Fruit fly (Drosophila melanogaster): ENCODE results near the gene puc.
A peak's percentile ranks its signal among the peaks of the same experiment; 100 is the strongest.

The puc gene

DNA sequence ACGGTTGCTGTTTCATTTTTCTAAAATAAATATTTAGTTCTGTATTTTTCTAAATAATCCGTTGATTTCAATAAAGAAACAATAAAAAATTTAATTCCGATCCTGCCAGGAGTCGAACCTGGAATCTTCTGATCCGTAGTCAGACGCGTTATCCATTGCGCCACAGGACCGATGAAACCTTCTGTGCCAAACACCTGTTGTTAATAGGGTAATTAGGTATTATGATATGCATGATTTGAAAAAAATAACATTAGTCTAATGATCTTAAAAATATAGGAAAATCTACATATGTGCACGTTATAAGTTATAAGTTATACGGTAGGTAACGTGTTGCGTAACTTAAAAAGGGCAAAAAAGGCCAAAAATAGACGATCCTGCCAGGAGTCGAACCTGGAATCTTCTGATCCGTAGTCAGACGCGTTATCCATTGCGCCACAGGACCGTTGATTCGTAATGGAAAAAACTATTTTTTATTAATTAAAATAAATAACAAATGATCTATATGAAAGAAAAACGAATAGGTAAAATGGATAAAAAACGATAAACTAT, 34.8 kb downstream of the puc start:
- TF ChIP-seq CG4496 (GFP tag; IDR thresholded peaks at IDR 0.05) (no peak), gl (tag; optimal IDR thresholded peaks at IDR 0.05) (no peak), CG10348 (GFP tag; IDR thresholded peaks at IDR 0.05) (no peak), Pif1A (GFP tag; optimal IDR thresholded peaks at IDR 0.05) (no peak), CG15710 (tag; optimal IDR thresholded peaks at IDR 0.05) (no peak), CG9948 (tag; optimal IDR thresholded peaks at IDR 0.05) (no peak), D1 (tag; optimal IDR thresholded peaks at IDR 0.05) (no peak), CG13204 (GFP tag; optimal IDR thresholded peaks at IDR 0.05) (no peak), CG32121 (GFP tag; IDR thresholded peaks at IDR 0.05) (no peak)

- TF ChIP-seq CG10348 (GFP tag; IDR thresholded peaks at IDR 0.05) (no peak), CG9948 (tag; optimal IDR thresholded peaks at IDR 0.05) (no peak), CG4496 (GFP tag; IDR thresholded peaks at IDR 0.05) (no peak), CG14655 (GFP tag; optimal IDR thresholded peaks at IDR 0.05) (no peak), CG13204 (GFP tag; optimal IDR thresholded peaks at IDR 0.05) (no peak), Pif1A (GFP tag; optimal IDR thresholded peaks at IDR 0.05) (no peak), CG8301 (tag; optimal IDR thresholded peaks at IDR 0.05) (no peak), Pif1B (GFP tag; optimal IDR thresholded peaks at IDR 0.05) (no peak), CG17806 (tag; optimal IDR thresholded peaks at IDR 0.05) (no peak), rn (GFP tag; IDR thresholded peaks at IDR 0.05) (no peak), EcR (GFP tag; optimal IDR thresholded peaks at IDR 0.05) (no peak)
These were observed 35.7 kb downstream of the puc start for dm6 chr3R:8140628-8141372.

- TF ChIP-seq CG14655 (GFP tag; optimal IDR thresholded peaks at IDR 0.05) (peak; percentile 53), rn (GFP tag; IDR thresholded peaks at IDR 0.05) (no peak), Ets98B (GFP tag; IDR thresholded peaks at IDR 0.05) (no peak), CG12605 (GFP tag; IDR thresholded peaks at IDR 0.05) (0 out of 2 replicates have a peak, but pooled peaks have one; percentile 27), gl (tag; optimal IDR thresholded peaks at IDR 0.05) (no peak), CG9948 (tag; optimal IDR thresholded peaks at IDR 0.05) (peak; percentile 47), fd96Ca (GFP tag; IDR thresholded peaks at IDR 0.05) (no peak), CG15710 (tag; optimal IDR thresholded peaks at IDR 0.05) (peak; percentile 3), CG10348 (GFP tag; IDR thresholded peaks at IDR 0.05) (no peak), CG34367 (tag; optimal IDR thresholded peaks at IDR 0.05) (peak; percentile 3), D1 (tag; optimal IDR thresholded peaks at IDR 0.05) (no peak), CG17806 (tag; optimal IDR thresholded peaks at IDR 0.05) (peak; percentile 46), Pif1B (GFP tag; optimal IDR thresholded peaks at IDR 0.05) (no peak), CG13204 (GFP tag; optimal IDR thresholded peaks at IDR 0.05) (no peak), CG8159 (tag; optimal IDR thresholded peaks at IDR 0.05) (no peak), Snoo (tag; optimal IDR thresholded peaks at IDR 0.05) (peak; percentile 36), CG4496 (GFP tag; IDR thresholded peaks at IDR 0.05) (0 out of 3 replicates have a peak, but pooled peaks have one; percentile 32), CG8301 (tag; optimal IDR thresholded peaks at IDR 0.05) (peak; percentile 46)
These were observed 37.0 kb downstream of the puc start for dm6 chr3R:8142113-8142512.

DNA sequence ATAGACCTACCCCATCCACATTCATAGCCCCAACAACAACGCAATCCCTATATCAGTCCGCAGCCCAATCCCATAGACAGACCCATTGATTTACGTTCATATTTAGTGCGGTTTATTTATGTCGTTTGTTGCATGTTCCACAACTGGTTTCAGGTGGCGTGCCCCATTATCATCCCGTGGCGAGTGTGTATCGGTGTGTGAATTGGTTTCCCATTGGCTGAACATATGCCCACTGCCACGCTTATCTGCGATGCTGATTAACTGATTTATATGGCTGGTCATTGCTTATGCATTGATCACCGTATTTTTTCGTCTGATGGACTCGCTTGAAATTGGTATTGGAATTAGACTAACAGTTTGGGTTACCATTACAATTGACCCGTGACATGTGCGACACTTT, 40.6 kb downstream of the puc start:
- TF ChIP-seq Ets98B (GFP tag; IDR thresholded peaks at IDR 0.05) (no peak), CG10348 (GFP tag; IDR thresholded peaks at IDR 0.05) (no peak), CG8159 (tag; optimal IDR thresholded peaks at IDR 0.05) (no peak), CG13204 (GFP tag; optimal IDR thresholded peaks at IDR 0.05) (no peak), CG17806 (tag; optimal IDR thresholded peaks at IDR 0.05) (no peak), CG4496 (GFP tag; IDR thresholded peaks at IDR 0.05) (no peak), CG8301 (tag; optimal IDR thresholded peaks at IDR 0.05) (no peak), Snoo (tag; optimal IDR thresholded peaks at IDR 0.05) (no peak), D1 (tag; optimal IDR thresholded peaks at IDR 0.05) (no peak), CG15710 (tag; optimal IDR thresholded peaks at IDR 0.05) (no peak), gl (tag; optimal IDR thresholded peaks at IDR 0.05) (no peak), CG12605 (GFP tag; IDR thresholded peaks at IDR 0.05) (no peak), Pif1B (GFP tag; optimal IDR thresholded peaks at IDR 0.05) (no peak), rn (GFP tag; IDR thresholded peaks at IDR 0.05) (no peak), Pif1A (GFP tag; optimal IDR thresholded peaks at IDR 0.05) (no peak)

DNA sequence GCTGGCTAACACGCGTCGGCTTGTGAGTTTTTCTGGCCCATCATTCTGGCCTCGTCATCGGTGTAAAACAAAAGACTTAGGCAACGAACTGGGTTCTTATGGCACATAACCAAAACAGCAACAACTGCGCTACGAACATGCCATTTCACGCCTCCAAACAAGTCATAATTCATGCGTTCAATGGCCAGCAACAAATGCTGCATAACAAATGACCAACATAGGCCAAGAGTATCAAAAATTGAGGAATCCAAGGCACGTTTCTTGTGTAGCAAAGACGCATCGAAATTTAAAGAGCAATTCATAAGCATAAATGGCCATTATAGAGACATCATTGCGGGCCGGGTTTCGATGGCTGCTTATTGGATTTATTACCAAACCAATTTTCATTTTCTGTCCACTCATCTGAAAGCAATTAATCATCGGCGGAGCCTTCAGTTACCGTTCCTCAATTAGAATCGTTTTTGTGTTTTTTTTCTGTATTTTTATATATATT, 41.8 kb downstream of the puc start:
- TF ChIP-seq D1 (tag; optimal IDR thresholded peaks at IDR 0.05) (no peak), EcR (GFP tag; optimal IDR thresholded peaks at IDR 0.05) (no peak)

DNA sequence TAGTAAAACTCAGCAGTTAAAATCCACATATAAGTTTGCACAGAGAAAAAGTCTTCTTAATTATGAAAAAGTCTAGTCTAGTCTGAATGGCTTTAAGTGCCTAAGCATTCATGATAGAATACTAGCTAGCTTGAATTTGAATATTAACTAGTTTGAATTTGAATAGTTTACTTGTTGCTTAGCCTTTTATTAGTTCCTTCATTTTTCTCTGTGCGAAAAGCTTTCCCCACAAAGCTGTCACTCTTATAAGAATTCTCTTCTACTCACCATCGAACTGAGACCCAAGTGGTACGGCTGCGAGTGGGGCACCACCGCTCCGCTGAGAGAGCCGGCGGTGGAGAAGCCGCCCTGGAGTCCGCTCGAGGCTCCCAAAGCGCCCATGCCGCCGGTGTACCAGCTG, 43.9 kb downstream of the puc start:
- TF ChIP-seq CG8159 (tag; optimal IDR thresholded peaks at IDR 0.05), result no peak
- no peak for TF ChIP-seq Pif1A (GFP tag; optimal IDR thresholded peaks at IDR 0.05)
- TF ChIP-seq CG10348 (GFP tag; IDR thresholded peaks at IDR 0.05), result no peak
- no peak for TF ChIP-seq CG8301 (tag; optimal IDR thresholded peaks at IDR 0.05)
- peak; percentile 82 for TF ChIP-seq CG13204 (GFP tag; optimal IDR thresholded peaks at IDR 0.05)
- no peak for TF ChIP-seq CG4496 (GFP tag; IDR thresholded peaks at IDR 0.05)
- no peak for TF ChIP-seq Pif1B (GFP tag; optimal IDR thresholded peaks at IDR 0.05)
